Fruit fly (Drosophila melanogaster): ENCODE data around the gene Edem2.
A peak's percentile ranks its signal among the peaks of the same experiment; 100 is the strongest.

dm6 chr2L:13165802-13166347 lies 26.1 kb upstream of the Edem2 start, which contains the start of gene DnaJ-H:
- peak; percentile 65 for TF ChIP-seq psq (optimal IDR thresholded peaks at IDR 0.05)
- TF ChIP-seq Myc (optimal IDR thresholded peaks at IDR 0.05) = no peak
- no peak for TF ChIP-seq insv (optimal IDR thresholded peaks at IDR 0.05)
- TF ChIP-seq h (optimal IDR thresholded peaks at IDR 0.05) = no peak
- no peak for TF ChIP-seq ttk (optimal IDR thresholded peaks at IDR 0.05)
- no peak for TF ChIP-seq Sin3A (optimal IDR thresholded peaks at IDR 0.05)
